Worm (Caenorhabditis elegans): ENCODE measurements around the gene pstk-1.

pstk-1 gene

DNA sequence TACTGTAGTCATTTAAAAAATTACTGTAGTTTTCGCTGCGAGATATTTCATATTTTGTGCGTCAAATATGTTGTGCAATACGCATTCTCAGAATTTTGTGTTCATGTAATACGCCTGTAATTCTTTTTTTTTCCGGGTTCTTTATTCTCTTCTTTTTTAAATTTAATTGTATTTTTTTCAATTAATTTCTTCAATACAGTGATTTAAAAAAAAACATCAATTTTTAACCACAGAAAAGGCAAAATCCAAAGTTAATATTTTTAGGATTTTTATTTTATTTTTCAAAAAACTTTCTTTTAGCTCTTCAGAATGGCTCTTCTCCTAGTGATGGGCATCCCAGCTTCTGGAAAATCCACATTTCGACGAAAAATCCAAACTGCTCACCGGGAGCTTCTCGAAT is at the start of gene pstk-1:
Gene pstk-1 (plus strand): TSS at position 301 of the 400 bp plus-strand sequence.
- TF ChIP-seq egl-27 (tag; optimal IDR thresholded peaks at IDR 0.05) (no peak), snu-23 (GFP tag; optimal IDR thresholded peaks at IDR 0.05) (no peak), jun-1 (tag; optimal IDR thresholded peaks at IDR 0.05) (no peak), pqm-1 (tag; optimal IDR thresholded peaks at IDR 0.05) (no peak), unc-62 (GFP tag; optimal IDR thresholded peaks at IDR 0.05) (no peak), lin-14 (GFP tag; optimal IDR thresholded peaks at IDR 0.05) (no peak), rnt-1 (tag; optimal IDR thresholded peaks at IDR 0.05) (no peak), lin-39 (tag; optimal IDR thresholded peaks at IDR 0.05) (no peak), snpc-4 (tag; optimal IDR thresholded peaks at IDR 0.05) (no peak), C34B4.2 (tag; optimal IDR thresholded peaks at IDR 0.05) (no peak), unc-30 (tag; optimal IDR thresholded peaks at IDR 0.05) (no peak)

DNA sequence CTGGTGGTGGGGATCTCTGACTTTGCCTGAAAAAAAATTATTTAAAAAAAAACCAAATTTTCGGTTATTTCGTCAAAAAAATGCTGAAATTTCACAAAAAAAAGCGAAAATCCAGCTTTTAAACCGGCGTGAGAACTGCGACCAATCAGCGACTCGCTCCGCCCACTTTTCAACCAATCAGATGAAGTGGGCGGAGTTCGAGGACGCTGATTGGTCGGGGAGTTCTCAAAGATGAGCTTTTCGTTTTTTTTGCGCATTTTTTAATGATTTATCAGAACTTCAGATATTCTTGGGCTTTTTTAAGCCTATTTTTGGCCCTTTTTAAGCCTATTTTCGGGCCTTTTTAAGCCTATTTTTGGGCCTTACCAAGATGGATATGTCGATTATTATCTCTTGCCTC is 46.2 kb upstream of the pstk-1 start:
- TF ChIP-seq nhr-85 (tag) (no peak), nhr-237 (tag; optimal IDR thresholded peaks at IDR 0.05) (no peak), nhr-84 (tag; optimal IDR thresholded peaks at IDR 0.05) (no peak), unc-130 (tag; optimal IDR thresholded peaks at IDR 0.05) (no peak), nhr-77 (tag; optimal IDR thresholded peaks at IDR 0.05) (no peak), egl-13 (tag; optimal IDR thresholded peaks at IDR 0.05) (no peak), F16B12.6 (tag; optimal IDR thresholded peaks at IDR 0.05) (no peak), nhr-90 (tag; optimal IDR thresholded peaks at IDR 0.05; ENCODE audit: poor library complexity) (no peak), C34B4.2 (tag; optimal IDR thresholded peaks at IDR 0.05) (no peak), tlp-1 (tag; optimal IDR thresholded peaks at IDR 0.05) (no peak), mab-9 (GFP tag; IDR thresholded peaks at IDR 0.05) (no peak), lir-3 (tag; optimal IDR thresholded peaks at IDR 0.05; ENCODE audit: poor library complexity) (no peak), fkh-10 (GFP tag; optimal IDR thresholded peaks at IDR 0.05) (no peak)

DNA sequence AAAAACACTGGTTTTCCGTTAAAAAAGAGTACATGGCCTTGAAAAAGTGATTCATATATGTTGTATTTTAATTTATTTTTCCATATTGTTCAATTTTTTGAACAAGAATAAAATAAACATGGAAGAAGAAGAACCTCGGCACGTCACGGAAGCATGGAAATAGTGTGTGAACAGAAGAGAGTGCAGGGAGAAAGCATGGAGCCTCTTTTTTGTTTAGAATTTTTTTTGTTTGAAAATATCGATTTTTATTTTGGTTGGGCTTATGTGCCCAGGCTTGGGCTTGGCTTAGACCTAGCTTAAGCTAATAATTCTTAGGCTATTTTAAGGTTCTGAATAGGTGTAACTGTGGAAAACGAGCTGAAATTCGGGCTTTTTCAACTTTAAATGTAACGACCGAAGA is 44.7 kb upstream of the pstk-1 start, which contains the start of gene tat-1:
Gene tat-1 (minus strand): TSS at position 11 of the 400 bp plus-strand sequence.
- TF ChIP-seq nhr-19 (GFP tag; conservative IDR thresholded peaks at IDR 0.05) (no peak), lsy-2 (tag; optimal IDR thresholded peaks at IDR 0.05) (peak in 1 of 2 experiments; percentile 2), hpl-2 (GFP tag; optimal IDR thresholded peaks at IDR 0.05) (no peak), lin-35 (GFP tag; optimal IDR thresholded peaks at IDR 0.05) (no peak), efl-1 (optimal IDR thresholded peaks at IDR 0.05) (no peak), efl-1 (GFP tag; optimal IDR thresholded peaks at IDR 0.05 in 1 of 2) (peak; percentile 23 to 33), mab-9 (GFP tag; IDR thresholded peaks at IDR 0.05) (no peak), dpl-1 (GFP tag; optimal IDR thresholded peaks at IDR 0.05) (peak in 1 of 3 experiments; percentile 24), nhr-237 (tag; optimal IDR thresholded peaks at IDR 0.05) (no peak), ceh-90 (tag; optimal IDR thresholded peaks at IDR 0.05) (no peak), unc-98 (GFP tag; IDR thresholded peaks at IDR 0.05) (no peak), swsn-7 (tag; optimal IDR thresholded peaks at IDR 0.05) (no peak), fkh-8 (tag; optimal IDR thresholded peaks at IDR 0.05) (no peak), irx-1 (tag; optimal IDR thresholded peaks at IDR 0.05) (no peak), blmp-1 (tag; optimal IDR thresholded peaks at IDR 0.05) (no peak), nhr-11 (tag; optimal IDR thresholded peaks at IDR 0.05) (no peak), Y116A8C.19 (tag; optimal IDR thresholded peaks at IDR 0.05; ENCODE audit: borderline replicate concordance) (no peak), fos-1 (tag; optimal IDR thresholded peaks at IDR 0.05) (no peak), ceh-63 (GFP tag; optimal IDR thresholded peaks at IDR 0.05) (no peak), lin-15B (tag; optimal IDR thresholded peaks at IDR 0.05) (no peak), ces-1 (GFP tag; optimal IDR thresholded peaks at IDR 0.05) (no peak), F16B12.6 (tag; optimal IDR thresholded peaks at IDR 0.05) (no peak), lir-3 (tag; optimal IDR thresholded peaks at IDR 0.05; ENCODE audit: poor library complexity) (no peak), aha-1 (tag; optimal IDR thresholded peaks at IDR 0.05) (no peak), hlh-17 (GFP tag; optimal IDR thresholded peaks at IDR 0.05; ENCODE audit: borderline replicate concordance) (no peak), nhr-85 (tag) (peak; percentile 16), unc-86 (tag; optimal IDR thresholded peaks at IDR 0.05) (no peak), vab-15 (tag; optimal IDR thresholded peaks at IDR 0.05) (no peak), isw-1 (GFP tag; IDR thresholded peaks at IDR 0.05) (no peak), ceh-82 (tag; optimal IDR thresholded peaks at IDR 0.05) (no peak), pag-3 (tag; optimal IDR thresholded peaks at IDR 0.05; ENCODE audit: borderline replicate concordance, insufficient read depth) (no peak), ceh-88 (GFP tag; IDR thresholded peaks at IDR 0.05) (no peak), sup-37 (GFP tag; optimal IDR thresholded peaks at IDR 0.05) (no peak), nhr-77 (tag; optimal IDR thresholded peaks at IDR 0.05) (no peak)

Measured in whole organism, L1 larva.